Fruit fly (Drosophila melanogaster): ENCODE results near the gene IPIP.

The IPIP gene

dm6 chr2L:6078757-6079351 is 31.1 kb downstream of the IPIP start (continued):
- TF ChIP-seq CG6654 (GFP tag; optimal IDR thresholded peaks at IDR 0.05) (no peak), HmgD (GFP tag; optimal IDR thresholded peaks at IDR 0.05) (peak; percentile 58), CG7745 (tag; optimal IDR thresholded peaks at IDR 0.05) (peak; percentile 60), CG4617 (GFP tag; optimal IDR thresholded peaks at IDR 0.05; ENCODE audit: borderline replicate concordance) (no peak), Aef1 (GFP tag; IDR thresholded peaks at IDR 0.05) (no peak), Sin3A (optimal IDR thresholded peaks at IDR 0.05) (no peak), CG6765 (GFP tag; optimal IDR thresholded peaks at IDR 0.05) (no peak), CG6683 (GFP tag; optimal IDR thresholded peaks at IDR 0.05) (no peak), Lim3 (GFP tag; IDR thresholded peaks at IDR 0.05) (no peak), usp (GFP tag; optimal IDR thresholded peaks at IDR 0.05) (peak; percentile 34), Mad (GFP tag; optimal IDR thresholded peaks at IDR 0.05) (no peak), fd96Cb (tag; optimal IDR thresholded peaks at IDR 0.05) (no peak), ara (GFP tag; IDR thresholded peaks at IDR 0.05) (peak; percentile 13; the same call in 1 of the 2 replicates), BEAF-32 (GFP tag; optimal IDR thresholded peaks at IDR 0.05) (no peak), CG2120 (GFP tag; optimal IDR thresholded peaks at IDR 0.05) (no peak), CG34376 (GFP tag; optimal IDR thresholded peaks at IDR 0.05) (no peak), trem (tag; optimal IDR thresholded peaks at IDR 0.05) (no peak), lov (optimal IDR thresholded peaks at IDR 0.05) (no peak), lov (GFP tag; IDR thresholded peaks at IDR 0.05) (no peak), z (GFP tag; IDR thresholded peaks at IDR 0.05) (peak; percentile 91), HLH3B (GFP tag; IDR thresholded peaks at IDR 0.05) (no peak), ase (GFP tag; IDR thresholded peaks at IDR 0.05) (no peak), trh (GFP tag; optimal IDR thresholded peaks at IDR 0.05) (no peak), ato (GFP tag; IDR thresholded peaks at IDR 0.05; ENCODE audit: partially characterized antibody) (no peak), Myb (GFP tag; optimal IDR thresholded peaks at IDR 0.05) (no peak), CG10565 (GFP tag; optimal IDR thresholded peaks at IDR 0.05) (no peak), Chrac-16 (GFP tag; optimal IDR thresholded peaks at IDR 0.05) (no peak), CG3163 (GFP tag; optimal IDR thresholded peaks at IDR 0.05) (peak; percentile 3), CG8944 (GFP tag; optimal IDR thresholded peaks at IDR 0.05) (no peak), CG12219 (GFP tag; optimal IDR thresholded peaks at IDR 0.05) (no peak), CG16779 (GFP tag; IDR thresholded peaks at IDR 0.05) (no peak), NfI (GFP tag; optimal IDR thresholded peaks at IDR 0.05) (no peak), CG17829 (tag; optimal IDR thresholded peaks at IDR 0.05) (peak; percentile 46), MESR4 (GFP tag; optimal IDR thresholded peaks at IDR 0.05) (no peak), CG12769 (tag; optimal IDR thresholded peaks at IDR 0.05) (no peak), zen2 (GFP tag; IDR thresholded peaks at IDR 0.05; ENCODE audit: partially characterized antibody) (no peak), CG31224 (GFP tag; IDR thresholded peaks at IDR 0.05) (no peak), CG7963 (GFP tag; IDR thresholded peaks at IDR 0.05; ENCODE audit: partially characterized antibody) (no peak), Antp (GFP tag; optimal IDR thresholded peaks at IDR 0.05) (no peak), Ptx1 (GFP tag; IDR thresholded peaks at IDR 0.05) (no peak), CG4282 (GFP tag; optimal IDR thresholded peaks at IDR 0.05) (no peak), CG14965 (GFP tag; optimal IDR thresholded peaks at IDR 0.05; ENCODE audit: borderline replicate concordance) (no peak), ERR (GFP tag; optimal IDR thresholded peaks at IDR 0.05) (no peak), croc (GFP tag; conservative IDR thresholded peaks at IDR 0.05) (no peak), hbn (GFP tag; IDR thresholded peaks at IDR 0.05; ENCODE audit: partially characterized antibody) (no peak), CG2199 (GFP tag; IDR thresholded peaks at IDR 0.05) (peak; percentile 88), pnt (GFP tag; optimal IDR thresholded peaks at IDR 0.05) (no peak), CG15601 (tag; optimal IDR thresholded peaks at IDR 0.05) (no peak), nerfin-1 (tag; optimal IDR thresholded peaks at IDR 0.05) (peak; percentile 27), Hsf (GFP tag; optimal IDR thresholded peaks at IDR 0.05) (no peak), ranshi (GFP tag; IDR thresholded peaks at IDR 0.05) (no peak), Hr3 (GFP tag; optimal IDR thresholded peaks at IDR 0.05) (no peak)
